Fruit fly (Drosophila melanogaster) S2 (cell line): ENCODE measurements around the gene UGP.

ENCODE experiments used
- CG8478 ChIP-seq: fragments of >200 bp; optimal IDR thresholded peaks from 2 replicates; lab custom pipeline; 2018
- CTCF ChIP-seq, 2 experiments: fragments of >200 bp; optimal IDR thresholded peaks; 2 replicates each; lab custom pipeline; 2018

DNA sequence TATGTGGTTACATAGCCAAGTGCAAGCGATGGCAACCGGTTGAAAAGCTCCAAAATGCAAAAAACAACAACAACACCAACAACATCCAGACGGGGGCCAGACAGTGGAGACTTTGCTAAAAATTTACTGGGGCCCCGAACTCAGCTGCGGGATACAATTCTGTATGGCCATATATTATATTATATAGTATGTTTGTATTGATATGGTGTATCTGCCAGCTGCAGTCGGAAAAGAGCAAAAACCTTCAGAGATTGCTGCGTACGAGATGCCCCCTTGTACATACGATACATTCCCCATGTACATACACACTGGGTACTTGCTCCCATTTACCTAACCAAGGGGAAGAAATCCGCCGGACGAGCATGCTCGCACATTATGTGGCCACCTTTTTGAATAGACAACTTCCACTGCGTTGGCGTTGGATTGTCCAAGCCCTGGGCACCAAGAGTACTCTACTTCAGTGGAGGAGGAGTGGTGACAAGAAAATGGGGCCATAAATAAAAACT is 21.7 kb upstream of the UGP start:
- TF ChIP-seq CG8478 (lab: Kevin White, UChicago): no peak
- no peak for TF ChIP-seq CTCF (optimal IDR thresholded peaks at IDR 0.05; lab: Kevin White, UChicago)
